Fruit fly (Drosophila melanogaster): Measurements from ENCODE around the gene Eogt.

Gene Eogt

DNA sequence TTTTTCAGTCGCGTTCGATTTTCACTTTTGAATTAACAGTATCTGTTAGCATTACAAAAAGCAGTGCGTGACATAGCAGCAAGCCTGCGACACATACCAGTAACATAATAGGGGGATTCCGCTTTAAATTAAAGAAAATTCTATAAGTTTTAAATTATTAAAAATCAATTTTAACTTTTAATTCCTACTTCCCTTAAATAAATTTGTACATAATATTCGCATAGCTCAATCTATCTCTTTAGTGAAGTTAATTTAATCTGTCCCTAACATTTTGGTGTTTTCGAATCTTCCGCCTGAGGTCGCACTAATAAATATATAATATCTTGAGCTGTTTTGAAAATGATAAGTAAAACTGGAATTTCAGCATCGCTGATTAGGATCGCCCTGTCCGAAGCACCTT is 39.6 kb downstream of the Eogt start, which contains the start of gene CG9886 (continued):
- no peak for TF ChIP-seq repo (GFP tag; optimal IDR thresholded peaks at IDR 0.05)
- peak; percentile 45 for TF ChIP-seq CG17385 (GFP tag; optimal IDR thresholded peaks at IDR 0.05)
- TF ChIP-seq Bteb2 (GFP tag; optimal IDR thresholded peaks at IDR 0.05), result peak; percentile 34
- no peak for TF ChIP-seq CG8478 (optimal IDR thresholded peaks at IDR 0.05)
- peak; percentile 50 for TF ChIP-seq Mad (GFP tag; optimal IDR thresholded peaks at IDR 0.05)
- peak; percentile 74 for TF ChIP-seq CG18262 (tag; optimal IDR thresholded peaks at IDR 0.05)
- TF ChIP-seq CG15011 (GFP tag; optimal IDR thresholded peaks at IDR 0.05), result peak; percentile 6
- TF ChIP-seq CG2199 (GFP tag; IDR thresholded peaks at IDR 0.05), result no peak
- peak; percentile 84 for TF ChIP-seq nmo (GFP tag; optimal IDR thresholded peaks at IDR 0.05)
- peak; percentile 10 for TF ChIP-seq exex (tag; optimal IDR thresholded peaks at IDR 0.05)
- TF ChIP-seq tup (GFP tag; optimal IDR thresholded peaks at IDR 0.05), result peak; percentile 15
- peak; percentile 43; the same call in 2 of the 3 replicates for TF ChIP-seq croc (GFP tag; conservative IDR thresholded peaks at IDR 0.05)
- TF ChIP-seq E2f1 (GFP tag; IDR thresholded peaks at IDR 0.05), result peak; percentile 43
- peak; percentile 5 for TF ChIP-seq CG6683 (GFP tag; optimal IDR thresholded peaks at IDR 0.05)
- no peak for TF ChIP-seq CG33213 (GFP tag; optimal IDR thresholded peaks at IDR 0.05)
- peak; percentile 60 for TF ChIP-seq CG14014 (GFP tag; IDR thresholded peaks at IDR 0.05)
- TF ChIP-seq odd (GFP tag; optimal IDR thresholded peaks at IDR 0.05), result peak; percentile 35
- TF ChIP-seq Hr51 (GFP tag; optimal IDR thresholded peaks at IDR 0.05), result peak; percentile 3 to 78
- no peak for TF ChIP-seq slp2 (GFP tag; optimal IDR thresholded peaks at IDR 0.05)
- TF ChIP-seq CG13123 (GFP tag; optimal IDR thresholded peaks at IDR 0.05), result peak; percentile 29
- peak; percentile 18 for TF ChIP-seq CG18764 (GFP tag; optimal IDR thresholded peaks at IDR 0.05)
- peak; percentile 81 for TF ChIP-seq CG11504 (tag; optimal IDR thresholded peaks at IDR 0.05)
- peak; percentile 62; the same call in 2 of the 3 replicates for TF ChIP-seq zfh1 (GFP tag; IDR thresholded peaks at IDR 0.05)
- TF ChIP-seq CG17328 (GFP tag; IDR thresholded peaks at IDR 0.05), result peak; percentile 60
- TF ChIP-seq grau (tag; optimal IDR thresholded peaks at IDR 0.05), result peak; percentile 74
- peak; percentile 64 for TF ChIP-seq gcm (GFP tag; optimal IDR thresholded peaks at IDR 0.05)
- peak; percentile 80 for TF ChIP-seq dmrt11E (tag; optimal IDR thresholded peaks at IDR 0.05)
- peak; percentile 35 for TF ChIP-seq CG3065 (GFP tag; optimal IDR thresholded peaks at IDR 0.05)
- peak; percentile 48 for TF ChIP-seq HmgZ (tag; optimal IDR thresholded peaks at IDR 0.05)
- TF ChIP-seq CG16815 (GFP tag; optimal IDR thresholded peaks at IDR 0.05), result peak; percentile 20
- peak; percentile 14 for TF ChIP-seq CG7271 (tag; optimal IDR thresholded peaks at IDR 0.05)
- peak; percentile 26; the same call in 1 of the 3 replicates for TF ChIP-seq knrl (GFP tag; IDR thresholded peaks at IDR 0.05; ENCODE audit: partially characterized antibody)
- peak; percentile 21 for TF ChIP-seq jing (GFP tag; optimal IDR thresholded peaks at IDR 0.05)
- peak; percentile 38 for TF ChIP-seq CG1603 (tag; optimal IDR thresholded peaks at IDR 0.05)
- TF ChIP-seq sob (GFP tag; IDR thresholded peaks at IDR 0.05), result peak; percentile 49
- TF ChIP-seq fd96Cb (tag; optimal IDR thresholded peaks at IDR 0.05), result peak; percentile 45
- TF ChIP-seq crp (GFP tag; optimal IDR thresholded peaks at IDR 0.05), result peak in 1 of 2 experiments; percentile 12
- TF ChIP-seq CG14710 (tag; optimal IDR thresholded peaks at IDR 0.05), result peak; percentile 77
- TF ChIP-seq Pdp1 (GFP tag; optimal IDR thresholded peaks at IDR 0.05), result peak in 1 of 2 experiments; percentile 76
- peak; percentile 68 for TF ChIP-seq slbo (GFP tag; IDR thresholded peaks at IDR 0.05)
- peak; percentile 43 for TF ChIP-seq CG2116 (GFP tag; optimal IDR thresholded peaks at IDR 0.05)
- TF ChIP-seq cato (GFP tag; optimal IDR thresholded peaks at IDR 0.05; ENCODE audit: borderline replicate concordance), result no peak
- TF ChIP-seq gsb (GFP tag; IDR thresholded peaks at IDR 0.05), result no peak
- TF ChIP-seq pan (optimal IDR thresholded peaks at IDR 0.05), result no peak
- peak in 1 of 2 experiments; percentile 78 for TF ChIP-seq pan (GFP tag; optimal IDR thresholded peaks at IDR 0.05 in 1 of 2, IDR thresholded peaks at IDR 0.05 in 1 of 2)
- TF ChIP-seq CG4820 (GFP tag; optimal IDR thresholded peaks at IDR 0.05), result peak; percentile 33
- TF ChIP-seq BtbVII (GFP tag; optimal IDR thresholded peaks at IDR 0.05), result peak; percentile 43
- TF ChIP-seq CG17361 (GFP tag; IDR thresholded peaks at IDR 0.05), result peak; percentile 82
- peak; percentile 24 to 50 for TF ChIP-seq dpn (GFP tag; optimal IDR thresholded peaks at IDR 0.05)
- peak; percentile 30 for TF ChIP-seq YL-1 (GFP tag; optimal IDR thresholded peaks at IDR 0.05)

All from whole organism, embryonic.